Fruit fly (Drosophila melanogaster) Kc167 (cell line): ENCODE measurements around the gene CG11698.

Source experiments
- Myc ChIP-seq: fragments of >200 bp; optimal IDR thresholded peaks from 2 replicates; lab custom pipeline; 2017; ENCODE audit warnings: missing external identifiers
- Sin3A ChIP-seq: fragments of >200 bp; optimal IDR thresholded peaks from 2 replicates; lab custom pipeline; 2018; ENCODE audit warnings: missing external identifiers
- h ChIP-seq: fragments of >200 bp; optimal IDR thresholded peaks from 3 replicates; lab custom pipeline; 2018; ENCODE audit warnings: missing external identifiers
- insv ChIP-seq: fragments of >200 bp; optimal IDR thresholded peaks from 3 replicates; lab custom pipeline; 2018; ENCODE audit warnings: missing external identifiers
- psq ChIP-seq: fragments of >200 bp; optimal IDR thresholded peaks from 2 replicates; lab custom pipeline; 2017; ENCODE audit warnings: missing external identifiers
- ttk ChIP-seq: sonication (Bioruptor generic); optimal IDR thresholded peaks from 2 replicates; lab custom pipeline; 2017; ENCODE audit warnings: missing external identifiers

DNA sequence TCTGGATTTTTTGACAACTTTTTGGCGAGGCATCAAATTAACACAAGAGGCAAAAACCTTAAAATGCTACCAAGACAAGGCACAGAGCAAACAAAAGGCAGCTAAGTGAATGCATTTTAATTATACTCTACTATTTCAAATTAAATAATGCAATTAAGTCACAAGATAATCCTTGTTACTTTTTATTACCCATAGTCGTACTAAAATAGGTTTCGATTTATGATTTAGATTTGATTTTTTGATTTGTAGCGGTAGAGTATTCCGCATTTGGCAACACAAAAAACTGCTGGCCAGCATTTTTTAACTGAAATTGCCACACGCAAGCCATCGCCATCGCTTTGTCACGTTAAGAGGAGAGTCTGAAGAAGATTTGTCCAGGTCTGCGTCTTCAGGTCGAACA, 29.3 kb upstream of the CG11698 start:
- TF ChIP-seq Sin3A (lab: Kevin White, UChicago) (no peak), Myc (lab: Kevin White, UChicago) (no peak), h (lab: Kevin White, UChicago) (no peak), ttk (no peak), psq (lab: Kevin White, UChicago) (no peak), insv (no peak)
